Worm (Caenorhabditis elegans): ENCODE results near the gene Y54G2A.45.

DNA sequence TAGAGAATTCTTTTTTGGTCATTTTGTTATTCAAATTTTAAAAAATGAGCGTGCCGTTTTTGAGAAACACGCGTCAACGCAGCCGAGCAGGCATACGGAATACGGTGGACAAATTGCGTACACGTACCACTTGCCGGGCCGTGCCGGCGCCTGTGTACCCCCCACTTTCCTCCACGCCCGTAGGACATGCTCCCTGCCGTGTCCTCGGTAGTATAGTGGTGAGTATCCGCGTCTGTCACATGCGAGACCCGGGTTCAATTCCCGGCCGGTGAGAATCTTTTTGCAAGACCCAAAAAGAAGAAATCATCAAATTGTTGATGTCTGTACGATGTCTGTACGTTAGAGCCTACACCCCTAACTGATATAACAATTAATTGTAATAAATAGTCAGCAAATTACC is 2.5 kb downstream of the Y54G2A.45 start:
- TF ChIP-seq med-1 (GFP tag; optimal IDR thresholded peaks at IDR 0.05; ENCODE audit: insufficient read depth) (no peak), flt-1 (GFP tag; IDR thresholded peaks at IDR 0.05) (peak; percentile 44; the same call in 1 of the 2 replicates)
